Worm (Caenorhabditis elegans) whole organism, L4 larva: ENCODE data around the gene Y60C6A.1.

Experiments
- F10B5.3 ChIP-seq: sonication (generic microtip); optimal IDR thresholded peaks from 2 replicates; lab custom pipeline; 2016; ENCODE audit warnings: mild to moderate bottlenecking, missing genetic modification characterization, missing compliant biosample characterization
- R02D3.7 ChIP-seq: fragments of 150-350 bp; sonication (generic microtip); optimal IDR thresholded peaks from 3 replicates; lab custom pipeline; 2014; ENCODE audit warnings: missing biosample characterization, missing genetic modification characterization
- Y105C5A.15 ChIP-seq: fragments of 200-800 bp; sonication (Bioruptor generic); IDR thresholded peaks from 2 replicates; pipeline ENCODE4 v1.3.6; 2022; ENCODE audit warnings: missing genetic modification characterization, missing compliant biosample characterization
- Y48G9A.11 ChIP-seq: fragments of 200-800 bp; sonication (Bioruptor generic); IDR thresholded peaks from 2 replicates; pipeline ENCODE4 v1.3.6; 2022; ENCODE audit warnings: missing genetic modification reagents, missing genetic modification characterization, missing compliant biosample characterization
- Y75B8A.6 ChIP-seq: fragments of 200-800 bp; sonication (Bioruptor generic); IDR thresholded peaks from 2 replicates; pipeline ENCODE4 v1.3.6; 2022; ENCODE audit warnings: missing genetic modification reagents, missing genetic modification characterization, missing compliant biosample characterization
- ZK337.2 ChIP-seq: fragments of 200-800 bp; sonication (Bioruptor generic); IDR thresholded peaks from 2 replicates; pipeline ENCODE4 v1.3.6; 2022; ENCODE audit warnings: missing genetic modification reagents, missing genetic modification characterization, missing compliant biosample characterization
- aha-1 ChIP-seq: fragments of 150-350 bp; peaks from one replicate; lab custom pipeline; 2014; ENCODE audit warnings: missing biosample characterization, missing genetic modification characterization
- ceh-32 ChIP-seq: sonication (generic microtip); optimal IDR thresholded peaks from 2 replicates; lab custom pipeline; 2016; ENCODE audit warnings: mild to moderate bottlenecking, missing genetic modification characterization, missing compliant biosample characterization; ENCODE audit not compliant: poor library complexity
- ceh-82 ChIP-seq: sonication (generic microtip); optimal IDR thresholded peaks from 2 replicates; lab custom pipeline; 2017; ENCODE audit warnings: missing biosample characterization, missing genetic modification characterization
- ces-1 ChIP-seq: fragments of 150-350 bp; sonication (generic microtip); optimal IDR thresholded peaks from 4 replicates; lab custom pipeline; 2014; ENCODE audit warnings: missing biosample characterization, missing genetic modification reagents, missing genetic modification characterization
- ctbp-1 ChIP-seq: fragments of 200-800 bp; sonication (Bioruptor generic); IDR thresholded peaks from 2 replicates; pipeline ENCODE4 v1.3.6; 2022; ENCODE audit warnings: missing genetic modification reagents, missing genetic modification characterization, missing compliant biosample characterization
- dpl-1 ChIP-seq: fragments of 150-350 bp; optimal IDR thresholded peaks from 2 replicates; lab custom pipeline; 2014; ENCODE audit warnings: missing biosample characterization, missing genetic modification reagents, missing genetic modification characterization
- egl-43 ChIP-seq: fragments of 200-800 bp; sonication (Bioruptor generic); IDR thresholded peaks from 2 replicates; pipeline ENCODE4 v1.3.6; 2022; ENCODE audit warnings: missing genetic modification reagents, missing genetic modification characterization, missing compliant biosample characterization
- hif-1 ChIP-seq, 2 experiments: sonication (generic microtip); optimal IDR thresholded peaks; 2 replicates each; lab custom pipeline; 2016 to 2017; ENCODE audit warnings: missing compliant biosample characterization in 2 of 2, missing genetic modification characterization in 2 of 2, missing genetic modification reagents in 2 of 2, missing genotype in 2 of 2, mild to moderate bottlenecking in 1 of 2
- hlh-11 ChIP-seq: fragments of 200-800 bp; sonication (Bioruptor generic); optimal IDR thresholded peaks from 2 replicates; lab custom pipeline; 2018; ENCODE audit warnings: mild to moderate bottlenecking, missing genetic modification characterization, missing compliant biosample characterization
- hlh-30 ChIP-seq: sonication (generic microtip); optimal IDR thresholded peaks from 2 replicates; lab custom pipeline; 2017; ENCODE audit warnings: antibody characterized with exemption, mild to moderate bottlenecking, missing genetic modification characterization, missing compliant biosample characterization; ENCODE audit not compliant: insufficient read depth
- hmg-1.1 ChIP-seq: fragments of 200-800 bp; sonication (Bioruptor generic); IDR thresholded peaks from 2 replicates; pipeline ENCODE4 v1.3.6; 2022; ENCODE audit warnings: missing genetic modification reagents, missing genetic modification characterization, missing compliant biosample characterization
- lim-7 ChIP-seq: fragments of 200-800 bp; sonication (Bioruptor generic); IDR thresholded peaks from 2 replicates; pipeline ENCODE4 v1.3.6; 2022; ENCODE audit warnings: missing genetic modification characterization, missing compliant biosample characterization
- lin-38 ChIP-seq: fragments of 200-800 bp; sonication (Bioruptor generic); IDR thresholded peaks from 2 replicates; pipeline ENCODE4 v1.3.6; 2022; ENCODE audit warnings: missing genetic modification reagents, missing genetic modification characterization, missing compliant biosample characterization
- lir-3 ChIP-seq: sonication (generic microtip); optimal IDR thresholded peaks from 2 replicates; lab custom pipeline; 2016; ENCODE audit warnings: mild to moderate bottlenecking, missing genetic modification characterization, missing compliant biosample characterization
- lsy-2 ChIP-seq, 2 experiments: fragments of 150-350 bp in 1 of 2; sonication (generic microtip) in 1 of 2; optimal IDR thresholded peaks; 2 replicates each; lab custom pipeline; 2014 to 2017; ENCODE audit warnings: missing biosample characterization in 2 of 2, missing genetic modification characterization in 2 of 2
- madf-9 ChIP-seq: fragments of 200-800 bp; sonication (Bioruptor generic); conservative IDR thresholded peaks from 2 replicates; pipeline ENCODE4 v1.3.6; 2022; ENCODE audit warnings: missing genetic modification reagents, missing genetic modification characterization, missing compliant biosample characterization
- mep-1 ChIP-seq: fragments of 150-350 bp; sonication (generic microtip); optimal IDR thresholded peaks from 3 replicates; lab custom pipeline; 2014; ENCODE audit warnings: missing biosample characterization, missing genetic modification characterization
- mes-2 ChIP-seq: sonication (generic microtip); optimal IDR thresholded peaks from 2 replicates; lab custom pipeline; 2016; ENCODE audit warnings: missing genotype, mild to moderate bottlenecking, missing genetic modification characterization, missing compliant biosample characterization; ENCODE audit not compliant: poor library complexity, severe bottlenecking
- mxl-3 ChIP-seq: fragments of 200-800 bp; sonication (Bioruptor generic); optimal IDR thresholded peaks from 2 replicates; lab custom pipeline; 2018; ENCODE audit warnings: mild to moderate bottlenecking, missing genetic modification characterization, missing compliant biosample characterization
- nhr-102 ChIP-seq: sonication (generic microtip); optimal IDR thresholded peaks from 2 replicates; lab custom pipeline; 2016; ENCODE audit warnings: mild to moderate bottlenecking, missing genetic modification characterization, moderate library complexity, missing compliant biosample characterization
- nhr-11 ChIP-seq: fragments of 150-350 bp; optimal IDR thresholded peaks from 2 replicates; lab custom pipeline; 2014; ENCODE audit warnings: missing biosample characterization, missing genetic modification characterization
- nhr-237 ChIP-seq: sonication (generic microtip); optimal IDR thresholded peaks from 2 replicates; lab custom pipeline; 2017; ENCODE audit warnings: missing biosample characterization, missing genetic modification characterization
- nhr-28 ChIP-seq: fragments of 150-350 bp; optimal IDR thresholded peaks from 2 replicates; lab custom pipeline; 2014; ENCODE audit warnings: missing biosample characterization, missing genetic modification characterization
- nhr-48 ChIP-seq: sonication (generic microtip); optimal IDR thresholded peaks from 2 replicates; lab custom pipeline; 2016; ENCODE audit warnings: mild to moderate bottlenecking, missing genetic modification characterization, missing compliant biosample characterization
- nhr-6 ChIP-seq: fragments of 150-350 bp; optimal IDR thresholded peaks from 2 replicates; lab custom pipeline; 2014; ENCODE audit warnings: missing biosample characterization, missing genetic modification characterization
- pqm-1 ChIP-seq: sonication (generic microtip); optimal IDR thresholded peaks from 2 replicates; lab custom pipeline; 2017; ENCODE audit warnings: missing biosample characterization, missing genetic modification characterization
- rbr-2 ChIP-seq: sonication (generic microtip); optimal IDR thresholded peaks from 2 replicates; lab custom pipeline; 2016; ENCODE audit warnings: missing genotype, missing genetic modification characterization, missing compliant biosample characterization
- set-16 ChIP-seq: fragments of 200-800 bp; sonication (Bioruptor generic); IDR thresholded peaks from 2 replicates; pipeline ENCODE4 v1.3.6; 2022; ENCODE audit warnings: missing genetic modification reagents, missing genetic modification characterization, missing compliant biosample characterization
- snpc-1.2 ChIP-seq: fragments of 200-800 bp; sonication (Bioruptor generic); IDR thresholded peaks from 2 replicates; pipeline ENCODE4 v1.3.6; 2022; ENCODE audit warnings: missing genetic modification reagents, missing genetic modification characterization, missing compliant biosample characterization
- snpc-4 ChIP-seq: fragments of 150-350 bp; optimal IDR thresholded peaks from 2 replicates; lab custom pipeline; 2014; ENCODE audit warnings: missing biosample characterization, missing genetic modification characterization
- spr-1 ChIP-seq: sonication (generic microtip); optimal IDR thresholded peaks from 2 replicates; lab custom pipeline; 2016; ENCODE audit warnings: mild to moderate bottlenecking, missing genetic modification characterization, missing compliant biosample characterization
- tag-97 ChIP-seq: fragments of 200-800 bp; sonication (Bioruptor generic); IDR thresholded peaks from 2 replicates; pipeline ENCODE4 v1.3.6; 2022; ENCODE audit warnings: missing genetic modification characterization, missing compliant biosample characterization
- unc-62 ChIP-seq, 3 experiments: fragments of 150-350 bp in 1 of 3; sonication (generic microtip); optimal IDR thresholded peaks in 2 of 3; peaks in 1 of 3; 1 replicate in 1 of 3; 2 replicates in 2 of 3; lab custom pipeline; 2014 to 2017; ENCODE audit warnings: missing biosample characterization in 3 of 3, missing genetic modification characterization in 3 of 3, missing genetic modification reagents in 3 of 3, missing genotype in 1 of 3
- zip-2 ChIP-seq: fragments of 150-350 bp; optimal IDR thresholded peaks from 2 replicates; lab custom pipeline; 2014; ENCODE audit warnings: missing biosample characterization, missing genetic modification characterization
- ztf-11 ChIP-seq: fragments of 150-350 bp; optimal IDR thresholded peaks from 2 replicates; lab custom pipeline; 2014; ENCODE audit warnings: missing biosample characterization, missing genetic modification characterization
- ztf-7 ChIP-seq: fragments of 150-350 bp; optimal IDR thresholded peaks from 2 replicates; lab custom pipeline; 2014; ENCODE audit warnings: missing biosample characterization, missing genetic modification characterization

Y60C6A.1 gene

ce11 chrV:4806859-4807258 is 23.4 kb downstream of the Y60C6A.1 start:
- no peak for TF ChIP-seq nhr-48 (tag; lab: Kevin White, UChicago)
- peak; percentile 50 for TF ChIP-seq hlh-30 (tag; lab: Kevin White, UChicago)
- TF ChIP-seq lim-7 (GFP tag; lab: Robert Waterston, UW): no peak
- no peak for TF ChIP-seq ztf-7
- no peak for TF ChIP-seq lsy-2 (tag; optimal IDR thresholded peaks at IDR 0.05; lab: Kevin White, UChicago)
- TF ChIP-seq nhr-28 (tag; lab: Kevin White, UChicago): peak; percentile 67
- peak; percentile 9 for TF ChIP-seq mxl-3
- TF ChIP-seq ceh-82: no peak
- no peak for TF ChIP-seq pqm-1
- no peak for TF ChIP-seq ztf-11 (tag; lab: Kevin White, UChicago)
- TF ChIP-seq, all 104 proteins: peak for 3

- TF ChIP-seq mep-1 (tag; lab: Kevin White, UChicago): peak; percentile 43
- TF ChIP-seq ces-1 (GFP tag; lab: Kevin White, UChicago): no peak
- TF ChIP-seq R02D3.7 (tag; lab: Kevin White, UChicago): no peak
- TF ChIP-seq nhr-28 (tag; lab: Kevin White, UChicago): no peak
- no peak for TF ChIP-seq tag-97 (GFP tag; lab: Robert Waterston, UW)
- no peak for TF ChIP-seq lir-3 (tag; lab: Kevin White, UChicago)
- TF ChIP-seq lsy-2 (tag; optimal IDR thresholded peaks at IDR 0.05; lab: Kevin White, UChicago): peak in 1 of 2 experiments; percentile 20
- TF ChIP-seq nhr-237 (tag; lab: Kevin White, UChicago): no peak
- peak; percentile 60 for TF ChIP-seq lin-38 (GFP tag; lab: Robert Waterston, UW)
- no peak for TF ChIP-seq snpc-1.2 (GFP tag; lab: Robert Waterston, UW)
- no peak for TF ChIP-seq nhr-6 (tag; lab: Kevin White, UChicago)
- peak; percentile 7 for TF ChIP-seq nhr-11 (tag; lab: Kevin White, UChicago)
- no peak for TF ChIP-seq F10B5.3
- TF ChIP-seq dpl-1 (GFP tag; lab: Kevin White, UChicago): peak; percentile 31
- TF ChIP-seq egl-43 (GFP tag; lab: Robert Waterston, UW): no peak
- no peak for TF ChIP-seq madf-9
- no peak for TF ChIP-seq snpc-4 (tag; lab: Kevin White, UChicago)
- TF ChIP-seq Y48G9A.11 (GFP tag; lab: Robert Waterston, UW): no peak
- TF ChIP-seq spr-1 (tag; lab: Kevin White, UChicago): no peak
- TF ChIP-seq hif-1 (tag; optimal IDR thresholded peaks at IDR 0.05; lab: Kevin White, UChicago): peak in 1 of 2 experiments; percentile 4
- TF ChIP-seq set-16 (GFP tag; lab: Robert Waterston, UW): peak; percentile 73
- TF ChIP-seq Y105C5A.15: no peak
- no peak for TF ChIP-seq ZK337.2
- TF ChIP-seq mes-2: peak; percentile 62
- peak; percentile 54 for TF ChIP-seq rbr-2 (tag; lab: Kevin White, UChicago)
- no peak for TF ChIP-seq zip-2
- TF ChIP-seq aha-1 (tag; lab: Kevin White, UChicago): peak; percentile 99
- TF ChIP-seq hlh-30 (tag; lab: Kevin White, UChicago): peak; percentile 39
- TF ChIP-seq nhr-102 (tag; lab: Kevin White, UChicago): no peak
- TF ChIP-seq ceh-32: no peak
- 0 out of 2 replicates have a peak, but pooled peaks have one; percentile 17 for TF ChIP-seq ctbp-1
- TF ChIP-seq unc-62 (GFP tag; optimal IDR thresholded peaks at IDR 0.05 in 1 of 2; lab: Kevin White, UChicago): peak in 1 of 2 experiments; percentile 94
- no peak for TF ChIP-seq unc-62 (tag; optimal IDR thresholded peaks at IDR 0.05; lab: Kevin White, UChicago)
- peak; percentile 66 for TF ChIP-seq hlh-11 (tag; lab: Kevin White, UChicago)
- no peak for TF ChIP-seq Y75B8A.6 (GFP tag; lab: Robert Waterston, UW)
- TF ChIP-seq hmg-1.1 (GFP tag; lab: Robert Waterston, UW): peak; percentile 37
These were observed 27.2 kb downstream of the Y60C6A.1 start for ce11 chrV:4810653-4811052.
